Worm (Caenorhabditis elegans): ENCODE measurements around the gene pqbp-1.1.

DNA sequence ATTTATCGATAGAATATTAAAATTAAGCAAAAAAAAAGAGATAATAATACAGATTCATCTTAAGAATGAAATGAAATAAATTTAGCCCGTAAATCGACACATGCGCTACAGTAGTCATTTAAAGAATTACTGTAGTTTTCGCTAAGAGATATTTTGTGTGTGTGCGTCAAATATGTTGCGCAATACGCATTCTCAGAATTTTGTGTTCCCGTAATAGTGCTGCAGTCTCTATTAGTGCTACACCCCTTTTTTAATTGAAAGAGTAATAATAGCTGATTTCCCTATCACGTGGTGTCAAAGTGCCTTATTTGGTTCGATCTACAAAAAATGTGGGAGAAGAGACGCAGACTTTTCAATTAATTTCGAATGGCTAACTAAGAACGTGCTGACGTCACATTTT lies 17.2 kb downstream of the pqbp-1.1 start:
- no peak for TF ChIP-seq dao-5 (tag; optimal IDR thresholded peaks at IDR 0.05)
- TF ChIP-seq him-1 (tag; optimal IDR thresholded peaks at IDR 0.05) = no peak

All from whole organism, L4/young adult.